Worm (Caenorhabditis elegans) whole organism, midembryonic: Measurements from ENCODE around the gene F59E12.15.
"Not testable (repeated sequence)": the region's sequence is repeated elsewhere in the genome, so short reads cannot be mapped to it uniquely, and the experiment has no call there.

Source experiments
- T22C8.4 ChIP-seq: fragments of 200-800 bp; sonication (Bioruptor generic); IDR thresholded peaks from 2 replicates; pipeline ENCODE4 v1.3.6; 2022; ENCODE audit warnings: missing genetic modification characterization, missing compliant biosample characterization
- cog-1 ChIP-seq: sonication (generic microtip); optimal IDR thresholded peaks from 2 replicates; lab custom pipeline; 2016; ENCODE audit warnings: missing genetic modification characterization, missing compliant biosample characterization
- flt-1 ChIP-seq: fragments of 200-800 bp; sonication (Bioruptor generic); IDR thresholded peaks from 2 replicates; pipeline ENCODE4 v1.3.6; 2022; ENCODE audit warnings: missing genetic modification characterization, missing compliant biosample characterization
- klf-2 ChIP-seq: fragments of 200-800 bp; sonication (Bioruptor generic); conservative IDR thresholded peaks from 2 replicates; pipeline ENCODE4 v1.3.6; 2022; ENCODE audit warnings: missing genetic modification reagents, missing genetic modification characterization, missing compliant biosample characterization
- med-1 ChIP-seq: sonication (generic microtip); optimal IDR thresholded peaks from 2 replicates; lab custom pipeline; 2017; ENCODE audit warnings: missing genetic modification characterization, mild to moderate bottlenecking, missing compliant biosample characterization, antibody characterized with exemption, missing genetic modification reagents; ENCODE audit not compliant: insufficient read depth
- ref-1 ChIP-seq: fragments of 200-800 bp; sonication (Bioruptor generic); conservative IDR thresholded peaks from 2 replicates; pipeline ENCODE4 v1.3.6; 2022; ENCODE audit warnings: missing genetic modification reagents, missing genetic modification characterization, missing compliant biosample characterization
- tab-1 ChIP-seq: fragments of 200-800 bp; sonication (Bioruptor generic); IDR thresholded peaks from 2 replicates; pipeline ENCODE4 v1.3.6; 2022; ENCODE audit warnings: missing genetic modification characterization, missing compliant biosample characterization
- ztf-23 ChIP-seq: fragments of 200-800 bp; sonication (Bioruptor generic); IDR thresholded peaks from 2 replicates; pipeline ENCODE4 v1.3.6; 2022; ENCODE audit warnings: missing genetic modification reagents, missing genetic modification characterization, missing compliant biosample characterization
- ztf-29 ChIP-seq: fragments of 200-800 bp; sonication (Bioruptor generic); IDR thresholded peaks from 2 replicates; pipeline ENCODE4 v1.3.6; 2022; ENCODE audit warnings: missing genetic modification reagents, missing genetic modification characterization, missing compliant biosample characterization

The F59E12.15 gene

DNA sequence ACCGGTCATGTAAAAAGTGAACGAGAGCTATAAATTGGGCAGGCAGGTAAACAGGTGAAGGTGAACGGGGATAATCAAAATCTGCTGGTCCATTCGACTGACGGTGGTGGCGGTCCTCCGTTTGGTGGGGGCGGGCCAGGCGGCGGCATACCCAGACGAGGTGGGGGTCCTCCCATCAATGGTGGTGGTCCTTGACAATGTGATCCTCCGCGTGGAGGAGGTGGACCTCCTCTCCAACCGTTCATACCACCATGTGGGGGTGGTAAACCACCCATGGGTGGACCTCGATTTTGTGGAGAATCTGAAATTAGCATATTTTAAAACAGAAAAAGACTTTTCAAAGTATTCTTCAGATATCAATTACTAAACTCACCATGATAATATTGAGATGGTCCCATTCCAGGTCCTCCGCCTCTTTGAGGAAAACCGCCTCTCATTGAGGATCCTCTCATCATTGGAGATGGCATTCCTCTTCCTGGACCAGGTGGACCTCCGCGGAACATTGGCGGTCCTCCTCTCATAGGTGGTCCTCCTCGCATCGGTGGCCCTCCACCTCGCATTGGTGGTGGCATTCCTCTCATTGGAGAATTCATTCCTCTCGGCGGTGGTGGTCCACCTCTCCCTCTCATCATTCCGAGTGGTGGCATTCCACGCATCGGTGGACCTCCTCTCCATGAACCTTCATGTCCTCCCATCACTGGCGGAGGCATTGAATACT lies 12.3 kb upstream of the F59E12.15 start:
- TF ChIP-seq cog-1 (tag; lab: Kevin White, UChicago) (no peak), med-1 (GFP tag; lab: Kevin White, UChicago) (no peak), ref-1 (GFP tag; lab: Robert Waterston, UW) (no peak), ztf-29 (GFP tag; lab: Robert Waterston, UW) (no peak), flt-1 (GFP tag; lab: Robert Waterston, UW) (no peak), klf-2 (GFP tag; lab: Robert Waterston, UW) (no peak), ztf-23 (no peak), T22C8.4 (GFP tag; lab: Robert Waterston, UW) (no peak), tab-1 (GFP tag; lab: Robert Waterston, UW) (no peak)

DNA sequence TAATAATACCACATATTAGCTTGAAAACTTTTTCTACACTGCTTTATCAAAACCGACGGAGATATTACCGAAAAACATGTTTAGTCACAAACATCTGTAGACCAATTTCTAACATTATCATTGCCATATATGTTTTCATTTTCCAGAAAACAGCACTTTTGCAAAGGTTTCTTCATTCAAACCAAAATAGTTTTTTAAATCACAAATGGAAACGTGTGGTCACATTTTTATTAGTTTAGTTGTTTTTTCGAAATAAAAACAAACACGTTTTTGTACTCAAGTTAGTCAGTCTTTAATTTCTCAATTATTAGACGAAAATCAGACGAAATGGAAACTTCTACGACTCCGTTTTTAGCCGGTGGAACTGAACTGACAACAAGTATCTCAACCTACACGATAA lies 9.9 kb upstream of the F59E12.15 start, which contains the start of gene F59E12.3:
Gene F59E12.3 (plus strand): TSS at position 301 of the 400 bp plus-strand sequence.
- TF ChIP-seq flt-1 (GFP tag; lab: Robert Waterston, UW), result no peak
- no peak for TF ChIP-seq cog-1 (tag; lab: Kevin White, UChicago)
- TF ChIP-seq ztf-23, result no peak
- TF ChIP-seq tab-1 (GFP tag; lab: Robert Waterston, UW), result no peak
- TF ChIP-seq T22C8.4 (GFP tag; lab: Robert Waterston, UW), result no peak
- TF ChIP-seq klf-2 (GFP tag; lab: Robert Waterston, UW), result no peak
- TF ChIP-seq ztf-29 (GFP tag; lab: Robert Waterston, UW), result no peak
- TF ChIP-seq ref-1 (GFP tag; lab: Robert Waterston, UW), result no peak
- TF ChIP-seq med-1 (GFP tag; lab: Kevin White, UChicago), result no peak

DNA sequence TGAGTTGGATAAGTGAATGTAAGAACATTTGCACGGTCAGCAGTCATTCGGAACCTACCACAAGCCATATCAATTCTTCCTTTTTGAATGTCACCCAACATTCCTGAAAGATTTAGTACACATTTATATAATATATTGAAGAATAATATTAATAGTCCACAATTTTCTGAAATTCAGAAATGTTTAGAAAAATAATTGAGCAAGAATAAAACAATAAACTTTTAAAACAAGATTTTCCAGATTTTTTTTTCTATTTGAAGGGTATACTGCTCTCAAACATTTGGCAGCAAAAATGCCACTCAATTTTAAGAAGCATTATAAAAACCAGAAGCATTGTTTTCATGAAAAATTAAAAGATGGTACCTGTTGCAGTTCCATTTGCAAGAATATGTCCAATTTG lies 8.7 kb upstream of the F59E12.15 start, which contains the start of gene F59E12.8:
Gene F59E12.8 (minus strand): TSS at position 101 of the 400 bp plus-strand sequence.
- TF ChIP-seq T22C8.4 (GFP tag; lab: Robert Waterston, UW), result no peak
- no peak for TF ChIP-seq ref-1 (GFP tag; lab: Robert Waterston, UW)
- no peak for TF ChIP-seq cog-1 (tag; lab: Kevin White, UChicago)
- no peak for TF ChIP-seq ztf-29 (GFP tag; lab: Robert Waterston, UW)
- no peak for TF ChIP-seq flt-1 (GFP tag; lab: Robert Waterston, UW)
- TF ChIP-seq med-1 (GFP tag; lab: Kevin White, UChicago), result no peak
- TF ChIP-seq tab-1 (GFP tag; lab: Robert Waterston, UW), result no peak
- no peak for TF ChIP-seq ztf-23
- TF ChIP-seq klf-2 (GFP tag; lab: Robert Waterston, UW), result no peak

DNA sequence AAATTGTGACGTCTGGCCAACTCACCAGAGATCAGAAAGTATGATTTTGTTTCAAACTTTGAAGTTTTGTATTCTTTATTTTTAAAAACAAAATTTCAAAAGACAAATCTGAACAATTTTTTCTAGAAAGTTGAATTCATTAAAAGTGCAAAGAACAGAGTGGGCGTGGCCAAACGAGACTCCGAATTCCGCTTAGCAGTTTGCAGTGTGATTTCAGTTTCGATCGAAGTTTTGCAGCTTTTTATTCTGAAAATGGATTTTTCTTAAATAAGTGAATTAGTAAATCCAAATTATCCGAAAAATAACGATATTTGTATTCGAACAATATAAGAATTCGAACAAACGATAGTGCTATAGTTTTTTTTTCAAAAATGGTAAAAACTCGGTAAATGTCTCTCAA lies 5.3 kb upstream of the F59E12.15 start:
- TF ChIP-seq cog-1 (tag; lab: Kevin White, UChicago), result no peak
- no peak for TF ChIP-seq tab-1 (GFP tag; lab: Robert Waterston, UW)
- TF ChIP-seq flt-1 (GFP tag; lab: Robert Waterston, UW), result no peak
- no peak for TF ChIP-seq ref-1 (GFP tag; lab: Robert Waterston, UW)
- TF ChIP-seq ztf-29 (GFP tag; lab: Robert Waterston, UW), result no peak
- TF ChIP-seq klf-2 (GFP tag; lab: Robert Waterston, UW), result no peak
- TF ChIP-seq med-1 (GFP tag; lab: Kevin White, UChicago), result no peak

DNA sequence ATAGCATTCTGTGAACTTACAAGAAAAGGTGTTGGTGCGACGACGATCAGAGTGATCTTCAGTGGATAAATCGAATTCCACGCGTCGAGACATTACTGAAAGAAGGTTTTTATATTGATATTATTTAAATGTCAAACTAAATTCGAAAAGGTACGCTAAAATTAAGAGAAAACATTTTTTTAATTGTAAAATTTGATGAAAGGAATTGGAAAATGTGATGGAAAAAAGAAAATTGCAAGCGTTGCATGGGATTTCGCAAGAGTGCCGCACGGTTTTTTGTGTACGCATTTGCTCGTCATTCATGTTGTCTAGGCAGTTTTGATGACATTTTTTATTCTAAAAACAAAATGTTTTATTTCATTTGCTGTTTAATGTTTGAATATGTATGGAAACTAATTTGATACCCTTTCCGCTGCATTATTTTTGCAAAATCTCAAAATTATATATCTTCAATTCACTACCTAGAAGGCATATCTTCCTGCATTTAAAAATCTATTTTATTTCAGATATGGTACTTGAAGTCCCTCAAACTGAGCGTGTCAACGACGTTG lies 2.8 kb upstream of the F59E12.15 start, which contains the start of the genes F59E12.6 and npl-4.1:
Gene F59E12.6 (minus strand): TSS at position 101 of the 551 bp plus-strand sequence.
Gene npl-4.1 (plus strand): TSS at position 501 of the 551 bp plus-strand sequence.
- not testable (repeated sequence) for TF ChIP-seq cog-1 (tag; lab: Kevin White, UChicago); klf-2 (GFP tag; lab: Robert Waterston, UW); ztf-29 (GFP tag; lab: Robert Waterston, UW)

DNA sequence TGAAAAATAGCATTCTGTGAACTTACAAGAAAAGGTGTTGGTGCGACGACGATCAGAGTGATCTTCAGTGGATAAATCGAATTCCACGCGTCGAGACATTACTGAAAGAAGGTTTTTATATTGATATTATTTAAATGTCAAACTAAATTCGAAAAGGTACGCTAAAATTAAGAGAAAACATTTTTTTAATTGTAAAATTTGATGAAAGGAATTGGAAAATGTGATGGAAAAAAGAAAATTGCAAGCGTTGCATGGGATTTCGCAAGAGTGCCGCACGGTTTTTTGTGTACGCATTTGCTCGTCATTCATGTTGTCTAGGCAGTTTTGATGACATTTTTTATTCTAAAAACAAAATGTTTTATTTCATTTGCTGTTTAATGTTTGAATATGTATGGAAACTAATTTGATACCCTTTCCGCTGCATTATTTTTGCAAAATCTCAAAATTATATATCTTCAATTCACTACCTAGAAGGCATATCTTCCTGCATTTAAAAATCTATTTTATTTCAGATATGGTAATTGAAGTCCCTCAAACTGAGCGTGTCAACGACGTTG lies 5.7 kb downstream of the F59E12.15 start, which contains the start of the genes eif-3.L and npl-4.2:
Gene eif-3.L (minus strand): TSS at position 101 of the 557 bp plus-strand sequence.
Gene npl-4.2 (plus strand): TSS at position 507 of the 557 bp plus-strand sequence.
- TF ChIP-seq flt-1 (GFP tag; lab: Robert Waterston, UW); med-1 (GFP tag; lab: Kevin White, UChicago); cog-1 (tag; lab: Kevin White, UChicago): not testable (repeated sequence)

DNA sequence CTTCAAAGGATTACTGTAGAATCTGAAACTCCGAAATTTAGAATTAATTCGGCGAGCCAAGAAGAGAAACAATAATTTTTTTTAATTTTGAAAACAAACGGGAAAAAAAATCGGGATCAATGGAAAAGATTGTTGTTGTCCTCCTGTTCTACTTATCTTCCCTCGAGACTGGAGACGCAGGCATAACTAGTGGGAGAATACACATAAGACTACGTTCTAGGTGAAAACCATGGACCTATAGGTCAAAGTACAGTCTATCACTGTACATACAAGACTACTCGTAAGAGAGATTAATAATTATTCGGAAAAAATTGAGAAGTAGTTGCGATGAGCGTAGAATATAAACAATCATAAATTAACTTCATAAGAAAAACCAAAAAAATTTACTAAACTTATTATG lies 8.9 kb downstream of the F59E12.15 start, which contains the start of gene dhs-6:
Gene dhs-6 (minus strand): TSS at position 22 of the 400 bp plus-strand sequence.
- TF ChIP-seq ref-1 (GFP tag; lab: Robert Waterston, UW) (no peak), tab-1 (GFP tag; lab: Robert Waterston, UW) (no peak), ztf-23 (no peak), klf-2 (GFP tag; lab: Robert Waterston, UW) (no peak), med-1 (GFP tag; lab: Kevin White, UChicago) (no peak), cog-1 (tag; lab: Kevin White, UChicago) (no peak), flt-1 (GFP tag; lab: Robert Waterston, UW) (no peak), T22C8.4 (GFP tag; lab: Robert Waterston, UW) (no peak), ztf-29 (GFP tag; lab: Robert Waterston, UW) (no peak)

DNA sequence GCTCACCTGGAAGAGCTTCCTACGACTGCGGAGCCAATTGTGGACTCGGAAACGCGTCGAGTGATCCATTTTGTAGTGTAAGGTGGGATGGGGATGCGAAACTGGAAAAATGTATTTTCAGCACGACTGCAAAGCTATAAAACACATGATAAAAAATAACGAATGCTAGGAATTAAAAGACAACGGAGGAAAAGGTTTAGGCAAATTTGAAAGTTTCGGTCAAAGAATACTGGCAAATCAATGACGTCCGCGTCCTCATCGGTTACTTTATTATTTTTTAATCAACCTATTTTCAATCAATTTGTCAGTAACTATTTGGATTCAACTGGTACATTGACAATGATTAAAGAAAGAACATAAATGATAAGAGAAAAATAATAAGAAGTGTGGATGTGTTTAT lies 20.4 kb downstream of the F59E12.15 start, which contains the start of gene C17G10.7:
Gene C17G10.7 (minus strand): TSS at position 101 of the 400 bp plus-strand sequence.
- TF ChIP-seq ref-1 (GFP tag; lab: Robert Waterston, UW) (no peak), ztf-23 (no peak), tab-1 (GFP tag; lab: Robert Waterston, UW) (no peak), T22C8.4 (GFP tag; lab: Robert Waterston, UW) (no peak), flt-1 (GFP tag; lab: Robert Waterston, UW) (no peak), ztf-29 (GFP tag; lab: Robert Waterston, UW) (no peak), med-1 (GFP tag; lab: Kevin White, UChicago) (no peak), cog-1 (tag; lab: Kevin White, UChicago) (no peak), klf-2 (GFP tag; lab: Robert Waterston, UW) (no peak)
